Worm (Caenorhabditis elegans) whole organism, early embryonic: ENCODE measurements around the gene thk-1.

Experiments used
- B0310.2 ChIP-seq: sonication (generic microtip); optimal IDR thresholded peaks from 2 replicates; lab custom pipeline; 2016; ENCODE audit warnings: mild to moderate bottlenecking, missing genetic modification characterization, missing compliant biosample characterization
- F13C5.2 ChIP-seq: sonication (generic microtip); optimal IDR thresholded peaks from 2 replicates; lab custom pipeline; 2017; ENCODE audit warnings: mild to moderate bottlenecking, missing genetic modification characterization, inconsistent platforms, missing compliant biosample characterization
- ama-1 ChIP-seq: fragments of 150-350 bp; optimal IDR thresholded peaks from 2 replicates; lab custom pipeline; 2014
- ceh-36 ChIP-seq: sonication (generic microtip); optimal IDR thresholded peaks from 2 replicates; lab custom pipeline; 2016; ENCODE audit warnings: missing genetic modification characterization, inconsistent platforms, missing compliant biosample characterization
- ets-7 ChIP-seq: sonication (generic microtip); optimal IDR thresholded peaks from 2 replicates; lab custom pipeline; 2016; ENCODE audit warnings: missing genotype, missing genetic modification characterization, missing compliant biosample characterization
- flt-1 ChIP-seq: fragments of 200-800 bp; sonication (Bioruptor generic); IDR thresholded peaks from 2 replicates; pipeline ENCODE4 v1.3.6; 2022; ENCODE audit warnings: missing genetic modification characterization, missing compliant biosample characterization
- hmg-4 ChIP-seq: fragments of 200-800 bp; sonication (Bioruptor generic); optimal IDR thresholded peaks from 2 replicates; lab custom pipeline; 2018; ENCODE audit warnings: mild to moderate bottlenecking, missing genetic modification characterization, missing compliant biosample characterization
- pes-1 ChIP-seq: fragments of 200-800 bp; sonication (Bioruptor generic); IDR thresholded peaks from 2 replicates; pipeline ENCODE4 v1.3.6; 2022; ENCODE audit warnings: missing genetic modification reagents, missing genetic modification characterization, missing compliant biosample characterization
- sea-1 ChIP-seq: fragments of 200-800 bp; sonication (Bioruptor generic); conservative IDR thresholded peaks from 2 replicates; pipeline ENCODE4 v1.3.6; 2022; ENCODE audit warnings: missing genetic modification characterization, missing compliant biosample characterization
- tbx-11 ChIP-seq: fragments of 200-800 bp; sonication (Bioruptor generic); IDR thresholded peaks from 2 replicates; pipeline ENCODE4 v1.3.6; 2022; ENCODE audit warnings: missing genetic modification characterization, missing compliant biosample characterization
- tbx-37 ChIP-seq: fragments of 200-800 bp; sonication (Bioruptor generic); conservative IDR thresholded peaks from 2 replicates; pipeline ENCODE4 v1.3.6; 2022; ENCODE audit warnings: missing genetic modification reagents, missing genetic modification characterization, missing compliant biosample characterization
- tra-4 ChIP-seq: sonication (generic microtip); optimal IDR thresholded peaks from 2 replicates; lab custom pipeline; 2017; ENCODE audit warnings: missing genetic modification characterization, missing compliant biosample characterization

DNA sequence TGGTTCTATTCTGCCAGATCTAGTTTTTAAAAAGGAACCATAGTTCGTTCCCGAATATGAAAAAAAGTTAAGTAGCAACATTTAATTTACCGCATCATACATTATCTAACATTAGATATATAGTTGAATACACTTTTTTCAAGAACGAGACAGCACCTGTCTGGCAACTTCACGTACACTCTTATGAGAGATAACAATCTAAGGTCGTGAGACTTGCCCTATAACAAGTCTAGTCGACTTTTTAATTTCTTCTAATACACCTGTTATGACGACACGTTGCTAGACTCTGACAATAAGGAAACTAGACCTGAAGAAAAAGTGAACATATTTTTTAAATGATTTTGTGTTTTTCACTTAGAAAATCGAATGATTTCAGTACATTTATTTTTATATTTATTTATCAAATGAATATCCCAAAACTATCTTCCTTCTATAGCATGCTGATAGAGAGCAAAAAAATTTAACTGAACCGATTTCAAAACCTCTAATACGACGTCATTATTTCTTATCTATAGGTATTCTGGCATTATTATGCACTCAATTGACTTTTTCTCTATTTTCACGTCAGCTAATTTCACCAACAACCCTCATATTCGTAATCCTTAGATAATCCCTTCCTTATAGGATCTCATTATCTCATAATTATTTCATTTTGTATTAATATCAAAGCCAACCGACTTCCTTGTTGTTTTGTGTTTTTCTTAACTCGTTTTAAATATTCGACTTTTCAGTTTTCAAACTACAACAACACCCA is 28.3 kb downstream of the thk-1 start:
- TF ChIP-seq hmg-4 (no peak), ceh-36 (tag; lab: Kevin White, UChicago) (no peak), ama-1 (no peak), tra-4 (tag; lab: Kevin White, UChicago) (no peak), tbx-11 (GFP tag; lab: Robert Waterston, UW) (no peak), flt-1 (GFP tag; lab: Robert Waterston, UW) (no peak), F13C5.2 (tag; lab: Kevin White, UChicago) (no peak), pes-1 (GFP tag; lab: Robert Waterston, UW) (no peak), ets-7 (no peak), tbx-37 (no peak), B0310.2 (tag; lab: Kevin White, UChicago) (no peak), sea-1 (no peak)
